Worm (Caenorhabditis elegans): ENCODE measurements around the gene C38H2.2.

Gene C38H2.2

ce11 chrIII:10358751-10359150, 22.8 kb upstream of the C38H2.2 start:
- TF ChIP-seq madf-2 (tag; optimal IDR thresholded peaks at IDR 0.05) (no peak), unc-42 (tag; optimal IDR thresholded peaks at IDR 0.05) (peak; percentile 21)

- TF ChIP-seq unc-3 (GFP tag; conservative IDR thresholded peaks at IDR 0.05) = no peak
- TF ChIP-seq unc-3 (tag; optimal IDR thresholded peaks at IDR 0.05) = no peak
- TF ChIP-seq ceh-48 (tag; optimal IDR thresholded peaks at IDR 0.05) = no peak
- no peak for TF ChIP-seq ceh-2 (tag; optimal IDR thresholded peaks at IDR 0.05)
- TF ChIP-seq ceh-45 (GFP tag; IDR thresholded peaks at IDR 0.05) = no peak
- no peak for TF ChIP-seq nfya-1 (tag; optimal IDR thresholded peaks at IDR 0.05)
- TF ChIP-seq elt-2 (tag; optimal IDR thresholded peaks at IDR 0.05) = no peak
Measured at ce11 chrIII:10359916-10360315, 21.7 kb upstream of the C38H2.2 start.

ce11 chrIII:10361456-10361855, 20.1 kb upstream of the C38H2.2 start:
- TF ChIP-seq ztf-16 (tag; optimal IDR thresholded peaks at IDR 0.05) = no peak
- no peak for TF ChIP-seq elt-2 (tag; optimal IDR thresholded peaks at IDR 0.05)
- no peak for TF ChIP-seq ref-2 (tag; optimal IDR thresholded peaks at IDR 0.05)
- no peak for TF ChIP-seq F13H6.1 (tag; optimal IDR thresholded peaks at IDR 0.05)
- TF ChIP-seq T23F11.4 (GFP tag; optimal IDR thresholded peaks at IDR 0.05) = no peak
- TF ChIP-seq ceh-19 (GFP tag; optimal IDR thresholded peaks at IDR 0.05) = no peak

- no peak for TF ChIP-seq lim-6 (tag; optimal IDR thresholded peaks at IDR 0.05)
- no peak for TF ChIP-seq ets-4 (tag; optimal IDR thresholded peaks at IDR 0.05)
- TF ChIP-seq pqm-1 (tag; optimal IDR thresholded peaks at IDR 0.05) = no peak
- TF ChIP-seq ref-2 (tag; optimal IDR thresholded peaks at IDR 0.05) = no peak
- no peak for TF ChIP-seq unc-3 (GFP tag; conservative IDR thresholded peaks at IDR 0.05)
- no peak for TF ChIP-seq unc-3 (tag; optimal IDR thresholded peaks at IDR 0.05)
- no peak for TF ChIP-seq ahr-1 (tag; optimal IDR thresholded peaks at IDR 0.05)
- TF ChIP-seq ama-1 (optimal IDR thresholded peaks at IDR 0.05) = no peak
- TF ChIP-seq ceh-24 (tag; optimal IDR thresholded peaks at IDR 0.05) = no peak
- TF ChIP-seq pat-9 (tag; optimal IDR thresholded peaks at IDR 0.05) = no peak
Measured at ce11 chrIII:10362920-10363319, 18.7 kb upstream of the C38H2.2 start.

ce11 chrIII:10364656-10365055, 16.9 kb upstream of the C38H2.2 start, which contains the start of gene tbc-8:
Gene tbc-8, plus strand, starts transcription at chrIII:10364956.
- TF ChIP-seq eyg-1 (tag; optimal IDR thresholded peaks at IDR 0.05) (no peak), lim-6 (tag; optimal IDR thresholded peaks at IDR 0.05) (no peak), K02D7.2 (tag; optimal IDR thresholded peaks at IDR 0.05) (no peak), ttx-3 (tag; optimal IDR thresholded peaks at IDR 0.05) (no peak), ztf-16 (tag; optimal IDR thresholded peaks at IDR 0.05) (no peak), C38D4.7 (GFP tag; optimal IDR thresholded peaks at IDR 0.05) (no peak), mec-3 (tag; optimal IDR thresholded peaks at IDR 0.05; ENCODE audit: borderline replicate concordance) (no peak), ets-4 (tag; optimal IDR thresholded peaks at IDR 0.05) (no peak), nhr-11 (tag; optimal IDR thresholded peaks at IDR 0.05) (no peak), unc-3 (GFP tag; conservative IDR thresholded peaks at IDR 0.05) (no peak), unc-3 (tag; optimal IDR thresholded peaks at IDR 0.05) (no peak), K09A11.1 (tag; optimal IDR thresholded peaks at IDR 0.05; ENCODE audit: insufficient read depth) (no peak), rnt-1 (tag; optimal IDR thresholded peaks at IDR 0.05) (no peak), ceh-34 (tag; optimal IDR thresholded peaks at IDR 0.05) (no peak), nfya-1 (tag; optimal IDR thresholded peaks at IDR 0.05) (no peak), ref-2 (tag; optimal IDR thresholded peaks at IDR 0.05) (no peak)

ce11 chrIII:10367355-10367909, 14.1 kb upstream of the C38H2.2 start:
- no peak for TF ChIP-seq lin-11 (tag; optimal IDR thresholded peaks at IDR 0.05)
- TF ChIP-seq T23F11.4 (GFP tag; optimal IDR thresholded peaks at IDR 0.05) = no peak
- TF ChIP-seq unc-42 (tag; optimal IDR thresholded peaks at IDR 0.05) = peak; percentile 37
- TF ChIP-seq sox-4 (tag; optimal IDR thresholded peaks at IDR 0.05) = no peak
- peak; percentile 56 for TF ChIP-seq ceh-48 (tag; optimal IDR thresholded peaks at IDR 0.05)
- no peak for TF ChIP-seq pha-4 (tag; optimal IDR thresholded peaks at IDR 0.05)
- no peak for TF ChIP-seq pat-9 (tag; optimal IDR thresholded peaks at IDR 0.05)
- TF ChIP-seq elt-4 (tag; optimal IDR thresholded peaks at IDR 0.05) = no peak
- no peak for TF ChIP-seq F13H6.1 (tag; optimal IDR thresholded peaks at IDR 0.05)
